Worm (Caenorhabditis elegans): ENCODE results near the gene R08D7.4.

ce11 chrIII:8981847-8982479 is 10.3 kb downstream of the R08D7.4 start, which contains the start of gene pde-2:
- TF ChIP-seq nhr-237 (tag; optimal IDR thresholded peaks at IDR 0.05) (no peak), lin-11 (tag; optimal IDR thresholded peaks at IDR 0.05) (no peak), lin-39 (tag; optimal IDR thresholded peaks at IDR 0.05) (no peak), skn-1 (tag; optimal IDR thresholded peaks at IDR 0.05) (no peak), elt-3 (tag; optimal IDR thresholded peaks at IDR 0.05) (no peak), nhr-12 (tag; optimal IDR thresholded peaks at IDR 0.05) (no peak), blmp-1 (tag; optimal IDR thresholded peaks at IDR 0.05; ENCODE audit: insufficient read depth) (no peak), mdl-1 (tag; optimal IDR thresholded peaks at IDR 0.05) (peak in 1 of 2 experiments; percentile 16), lsy-2 (tag; optimal IDR thresholded peaks at IDR 0.05) (peak in 1 of 2 experiments; percentile 69), nhr-6 (tag; optimal IDR thresholded peaks at IDR 0.05) (peak; percentile 61), unc-62 (GFP tag; optimal IDR thresholded peaks at IDR 0.05) (no peak), ceh-16 (tag; optimal IDR thresholded peaks at IDR 0.05) (no peak), egl-27 (tag; optimal IDR thresholded peaks at IDR 0.05) (no peak)
